Fruit fly (Drosophila melanogaster): ENCODE measurements around the gene ush.

The ush gene

DNA sequence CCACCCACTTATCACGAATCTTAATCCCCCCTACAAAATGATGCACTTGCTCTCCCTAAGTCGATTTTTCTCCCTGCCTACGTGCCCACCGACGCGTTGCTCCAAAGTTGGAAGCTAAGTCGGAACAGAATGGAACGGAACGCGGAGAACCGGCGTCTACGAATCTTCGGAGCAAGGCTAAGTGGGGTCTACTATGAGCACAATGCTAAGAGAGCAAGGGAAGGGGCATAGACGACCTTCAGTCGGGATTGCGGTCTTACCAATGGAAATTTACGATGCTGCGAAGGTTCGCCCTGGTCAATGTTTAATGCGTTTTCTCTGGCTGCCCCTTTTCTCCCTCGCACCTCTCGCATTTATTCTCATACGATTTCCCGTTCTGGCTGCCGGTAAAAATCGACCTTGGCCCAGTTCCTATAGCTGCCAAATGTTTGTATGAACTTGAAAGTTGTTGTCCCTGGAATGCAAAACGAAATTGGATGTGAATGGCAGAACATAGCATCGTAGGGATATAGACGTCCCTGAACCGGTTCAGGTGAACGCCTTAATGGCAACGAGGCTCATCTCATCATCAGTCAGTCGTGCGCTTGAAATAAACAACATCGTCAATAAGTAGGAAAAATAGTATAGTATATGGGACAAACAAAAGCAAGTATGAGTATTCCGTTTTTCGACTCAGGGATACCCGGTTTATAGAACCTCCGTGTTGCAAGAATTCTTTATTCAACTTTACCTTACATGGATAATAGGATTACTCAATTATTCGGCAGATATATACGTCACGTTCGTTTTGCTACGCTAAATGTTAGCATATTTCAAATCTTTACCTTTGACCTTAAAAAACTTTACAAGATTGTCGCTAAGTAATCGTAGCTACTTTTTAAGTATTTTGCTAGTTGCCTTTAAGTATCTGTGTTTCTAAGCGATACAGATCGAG, 7.6 kb downstream of the ush start (continued):
- TF ChIP-seq pfk (GFP tag; optimal IDR thresholded peaks at IDR 0.05) (peak; percentile 90), CG3281 (GFP tag; optimal IDR thresholded peaks at IDR 0.05) (peak; percentile 30), ssp (GFP tag; IDR thresholded peaks at IDR 0.05) (no peak), sens (GFP tag) (peak; percentile 69), pho (GFP tag; optimal IDR thresholded peaks at IDR 0.05) (no peak), sug (tag; optimal IDR thresholded peaks at IDR 0.05) (peak; percentile 9), Mrtf (GFP tag; IDR thresholded peaks at IDR 0.05) (no peak), CG11723 (GFP tag; optimal IDR thresholded peaks at IDR 0.05) (no peak), chinmo (GFP tag; IDR thresholded peaks at IDR 0.05; ENCODE audit: partially characterized antibody) (peak; percentile 66; the same call in 2 of the 4 replicates), CG11093 (GFP tag; IDR thresholded peaks at IDR 0.05) (no peak), CG15601 (tag; optimal IDR thresholded peaks at IDR 0.05) (no peak), bab2 (GFP tag; optimal IDR thresholded peaks at IDR 0.05) (no peak), CG17912 (GFP tag; optimal IDR thresholded peaks at IDR 0.05) (no peak), Vsx1 (GFP tag; optimal IDR thresholded peaks at IDR 0.05) (peak; percentile 35), Six4 (GFP tag; optimal IDR thresholded peaks at IDR 0.05) (no peak), Tbp (GFP tag; optimal IDR thresholded peaks at IDR 0.05) (no peak), CG12769 (tag; optimal IDR thresholded peaks at IDR 0.05) (peak; percentile 83), sim (GFP tag; IDR thresholded peaks at IDR 0.05) (0 out of 2 replicates have a peak, but pooled peaks have one; percentile 7), CG4360 (GFP tag; IDR thresholded peaks at IDR 0.05) (0 out of 2 replicates have a peak, but pooled peaks have one; percentile 4), CG8924 (tag; optimal IDR thresholded peaks at IDR 0.05) (no peak), gem (tag; optimal IDR thresholded peaks at IDR 0.05) (peak; percentile 10), schlank (tag; optimal IDR thresholded peaks at IDR 0.05) (no peak), zfh1 (GFP tag; IDR thresholded peaks at IDR 0.05) (no peak), CG15479 (GFP tag; optimal IDR thresholded peaks at IDR 0.05) (no peak), CrebB (tag; optimal IDR thresholded peaks at IDR 0.05) (no peak), ash1 (GFP tag; optimal IDR thresholded peaks at IDR 0.05) (no peak), CG11560 (tag; IDR thresholded peaks at IDR 0.05) (no peak), Jarid2 (GFP tag; optimal IDR thresholded peaks at IDR 0.05) (peak; percentile 10), pzg (GFP tag; optimal IDR thresholded peaks at IDR 0.05) (no peak), CG5180 (GFP tag; optimal IDR thresholded peaks at IDR 0.05) (no peak), CG7928 (GFP tag; optimal IDR thresholded peaks at IDR 0.05) (no peak), CG10654 (GFP tag; optimal IDR thresholded peaks at IDR 0.05) (no peak), dpn (GFP tag; optimal IDR thresholded peaks at IDR 0.05) (no peak), Side (GFP tag; optimal IDR thresholded peaks at IDR 0.05) (no peak), ac (GFP tag; optimal IDR thresholded peaks at IDR 0.05) (no peak)

DNA sequence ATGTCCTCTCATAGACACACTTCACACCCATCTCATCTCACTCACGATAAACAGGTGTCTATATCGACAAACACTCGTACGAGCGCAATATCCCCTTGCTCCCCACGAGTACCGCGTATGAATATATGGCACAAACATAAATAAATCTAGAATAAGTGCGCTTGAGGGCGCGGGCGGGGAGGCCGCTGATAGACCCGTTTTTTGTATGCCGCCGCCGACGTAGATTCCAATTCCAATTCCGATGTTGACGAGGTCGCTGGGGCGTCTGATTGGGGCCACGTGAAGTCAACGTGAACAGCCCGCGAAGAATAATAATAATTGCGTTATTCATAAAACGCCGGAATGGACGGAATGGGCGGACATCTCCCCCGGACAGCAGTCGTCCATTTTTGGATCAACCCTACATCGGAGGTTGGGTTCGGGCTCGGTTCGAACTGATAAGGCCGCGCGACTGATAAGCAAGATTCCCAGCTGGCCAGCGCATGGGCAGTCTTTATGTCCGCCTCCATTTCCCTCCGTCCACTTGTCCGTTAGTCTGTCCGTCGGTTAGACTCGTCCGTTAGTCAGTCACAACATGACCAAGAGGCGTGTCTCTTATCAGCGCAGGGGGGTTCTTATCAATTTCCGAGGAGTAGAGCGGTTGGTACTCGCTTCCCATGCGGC, 8.4 kb downstream of the ush start:
- TF ChIP-seq vfl (GFP tag; optimal IDR thresholded peaks at IDR 0.05) (no peak), CG17568 (GFP tag; optimal IDR thresholded peaks at IDR 0.05) (no peak), CG1647 (GFP tag; optimal IDR thresholded peaks at IDR 0.05) (no peak), bab2 (GFP tag; optimal IDR thresholded peaks at IDR 0.05) (no peak), CG3281 (GFP tag; optimal IDR thresholded peaks at IDR 0.05) (no peak), pzg (GFP tag; optimal IDR thresholded peaks at IDR 0.05) (no peak), Xbp1 (GFP tag; optimal IDR thresholded peaks at IDR 0.05) (no peak), wdn (GFP tag; IDR thresholded peaks at IDR 0.05) (no peak), CG10366 (GFP tag; IDR thresholded peaks at IDR 0.05) (no peak), Ssrp (tag; optimal IDR thresholded peaks at IDR 0.05) (no peak), mld (GFP tag; IDR thresholded peaks at IDR 0.05; ENCODE audit: partially characterized antibody) (no peak), CG14050 (GFP tag; IDR thresholded peaks at IDR 0.05) (no peak), CG7928 (GFP tag; optimal IDR thresholded peaks at IDR 0.05) (no peak), amos (GFP tag; IDR thresholded peaks at IDR 0.05; ENCODE audit: partially characterized antibody) (no peak; the same call in 1 of the 2 replicates), crc (GFP tag; optimal IDR thresholded peaks at IDR 0.05) (no peak), Six4 (GFP tag; optimal IDR thresholded peaks at IDR 0.05) (no peak), CG9215 (GFP tag; IDR thresholded peaks at IDR 0.05) (0 out of 2 replicates have a peak, but pooled peaks have one; percentile 13), CG14014 (GFP tag; IDR thresholded peaks at IDR 0.05) (peak; percentile 61; the same call in 1 of the 2 replicates)

Data from whole organism, embryonic.